Fruit fly (Drosophila melanogaster) S2 (cell line): Measurements from ENCODE around the gene Uch.

Source experiments
- CG8478 ChIP-seq: fragments of >200 bp; optimal IDR thresholded peaks from 2 replicates; lab custom pipeline; 2018
- CTCF ChIP-seq, 2 experiments: fragments of >200 bp; optimal IDR thresholded peaks; 2 replicates each; lab custom pipeline; 2018

DNA sequence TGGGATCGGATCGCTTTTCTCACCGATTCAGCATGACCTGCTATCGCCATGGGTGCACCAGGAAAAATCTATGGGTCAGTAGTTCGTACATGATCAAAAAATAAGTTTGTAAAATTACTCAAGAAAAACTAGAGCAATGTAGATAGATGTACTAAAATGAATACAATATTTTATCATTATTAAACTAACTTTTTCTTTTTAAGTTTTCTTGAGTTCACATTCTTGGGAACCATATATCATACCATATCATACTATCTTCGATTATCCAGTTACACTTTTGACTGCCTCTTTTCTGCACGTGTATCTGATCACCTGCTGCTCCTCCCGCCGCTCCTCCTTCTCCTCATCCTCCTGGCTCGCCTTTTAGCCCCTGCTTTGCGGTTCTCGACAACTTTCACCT is 28.6 kb downstream of the Uch start:
- TF ChIP-seq CTCF (optimal IDR thresholded peaks at IDR 0.05; lab: Kevin White, UChicago) (no peak), CG8478 (lab: Kevin White, UChicago) (no peak)
